Worm (Caenorhabditis elegans): ENCODE results near the gene dot-1.4.

dot-1.4 gene

ce11 chrX:11969085-11969484, 37.6 kb upstream of the dot-1.4 start:
- TF ChIP-seq hlh-30 (tag; optimal IDR thresholded peaks at IDR 0.05; ENCODE audit: insufficient read depth) = peak; percentile 3
- no peak for TF ChIP-seq R02D3.7 (tag; optimal IDR thresholded peaks at IDR 0.05)

DNA sequence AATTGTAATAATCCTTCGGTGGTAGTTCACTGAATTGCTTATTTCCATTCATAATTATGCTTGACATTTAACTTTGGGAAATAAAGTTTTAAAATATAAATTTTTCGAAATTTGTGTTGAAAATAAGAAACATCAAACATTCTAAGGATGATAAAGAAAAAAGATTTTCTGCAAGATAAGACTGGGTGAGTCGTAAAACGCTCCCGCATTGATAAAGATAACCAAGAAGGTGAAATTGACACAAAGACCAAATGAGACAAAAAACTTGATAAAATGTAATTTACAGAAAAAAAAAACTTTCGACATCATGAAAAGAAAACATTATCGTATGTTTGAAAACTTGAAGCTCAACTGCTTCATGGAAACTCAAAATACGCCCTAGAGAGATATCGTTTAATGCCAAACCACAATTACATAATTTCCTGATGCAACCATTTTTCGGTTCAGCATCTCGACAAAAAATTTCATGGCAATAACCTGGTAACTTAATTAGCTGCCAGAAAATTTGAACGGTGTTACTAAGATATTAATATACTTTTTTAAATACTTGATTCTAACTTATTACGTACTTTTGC, 36.7 kb upstream of the dot-1.4 start:
- TF ChIP-seq egl-27 (tag; optimal IDR thresholded peaks at IDR 0.05) (no peak), hmg-1.1 (GFP tag; IDR thresholded peaks at IDR 0.05) (no peak), mes-2 (tag; optimal IDR thresholded peaks at IDR 0.05; ENCODE audit: poor library complexity, severe bottlenecking) (no peak), F37D6.2 (tag; optimal IDR thresholded peaks at IDR 0.05) (no peak), cey-2 (tag; optimal IDR thresholded peaks at IDR 0.05; ENCODE audit: borderline replicate concordance, insufficient read depth) (no peak), nhr-10 (tag; optimal IDR thresholded peaks at IDR 0.05) (no peak), T26A8.4 (GFP tag; IDR thresholded peaks at IDR 0.05) (no peak; the same call in 1 of the 2 replicates), dpl-1 (GFP tag; optimal IDR thresholded peaks at IDR 0.05) (no peak), gei-8 (GFP tag; optimal IDR thresholded peaks at IDR 0.05) (no peak), nhr-76 (tag; optimal IDR thresholded peaks at IDR 0.05) (no peak), mdl-1 (tag; optimal IDR thresholded peaks at IDR 0.05) (no peak), pqm-1 (tag; optimal IDR thresholded peaks at IDR 0.05) (peak; percentile 78), T20F7.1 (GFP tag; optimal IDR thresholded peaks at IDR 0.05) (no peak), spr-1 (tag; optimal IDR thresholded peaks at IDR 0.05) (no peak), daf-16 (GFP tag; optimal IDR thresholded peaks at IDR 0.05) (no peak), daf-16 (tag; optimal IDR thresholded peaks at IDR 0.05) (peak; percentile 80), ceh-82 (tag; optimal IDR thresholded peaks at IDR 0.05) (no peak), madf-9 (GFP tag; conservative IDR thresholded peaks at IDR 0.05) (no peak), madf-5 (GFP tag; IDR thresholded peaks at IDR 0.05) (no peak), skn-1 (tag; optimal IDR thresholded peaks at IDR 0.05) (no peak), fkh-10 (GFP tag; optimal IDR thresholded peaks at IDR 0.05) (no peak), nhr-102 (tag; optimal IDR thresholded peaks at IDR 0.05) (peak; percentile 26), F44E2.7 (GFP tag; IDR thresholded peaks at IDR 0.05) (no peak), hlh-11 (tag; optimal IDR thresholded peaks at IDR 0.05) (peak; percentile 56), mxl-3 (GFP tag; optimal IDR thresholded peaks at IDR 0.05) (no peak), arid-1 (GFP tag; conservative IDR thresholded peaks at IDR 0.05) (no peak), ceh-32 (tag; optimal IDR thresholded peaks at IDR 0.05; ENCODE audit: poor library complexity) (no peak), lin-38 (GFP tag; IDR thresholded peaks at IDR 0.05) (0 out of 2 replicates have a peak, but pooled peaks have one; percentile 29), Y75B8A.6 (GFP tag; IDR thresholded peaks at IDR 0.05) (no peak; the same call in 1 of the 2 replicates), ztf-11 (tag; optimal IDR thresholded peaks at IDR 0.05) (no peak), dmd-9 (GFP tag; IDR thresholded peaks at IDR 0.05) (no peak), fos-1 (tag; optimal IDR thresholded peaks at IDR 0.05) (no peak), zip-11 (GFP tag; IDR thresholded peaks at IDR 0.05) (no peak), saeg-2 (GFP tag; IDR thresholded peaks at IDR 0.05) (0 out of 2 replicates have a peak, but pooled peaks have one; percentile 19), vab-7 (GFP tag; IDR thresholded peaks at IDR 0.05) (no peak), nhr-28 (tag; optimal IDR thresholded peaks at IDR 0.05) (peak; percentile 81), ctbp-1 (GFP tag; IDR thresholded peaks at IDR 0.05) (no peak), unc-130 (GFP tag; optimal IDR thresholded peaks at IDR 0.05) (no peak), Y5F2A.4 (GFP tag; optimal IDR thresholded peaks at IDR 0.05) (no peak), ceh-20 (GFP tag; IDR thresholded peaks at IDR 0.05) (no peak; the same call in 1 of the 2 replicates), lsy-2 (tag; optimal IDR thresholded peaks at IDR 0.05) (peak in 1 of 2 experiments; percentile 20), unc-39 (tag; optimal IDR thresholded peaks at IDR 0.05) (no peak), nhr-41 (GFP tag; IDR thresholded peaks at IDR 0.05) (no peak), php-3 (GFP tag; IDR thresholded peaks at IDR 0.05) (peak; percentile 83), mep-1 (tag; optimal IDR thresholded peaks at IDR 0.05) (peak; percentile 21), zfp-3 (GFP tag; conservative IDR thresholded peaks at IDR 0.05) (peak; percentile 84), nhr-25 (tag; optimal IDR thresholded peaks at IDR 0.05; ENCODE audit: borderline replicate concordance, insufficient read depth) (peak; percentile 6)
